Fruit fly (Drosophila melanogaster) whole organism, adult: ENCODE data around the gene CG14079.

ENCODE experiments used
- CG11617 ChIP-seq: fragments of 200-800 bp; sonication (Bioruptor generic); optimal IDR thresholded peaks from 2 replicates; lab custom pipeline; 2017; ENCODE audit warnings: mild to moderate bottlenecking, missing biosample characterization, missing genetic modification reagents, missing genetic modification characterization
- CG12768 ChIP-seq: fragments of 200-800 bp; sonication (Bioruptor generic); optimal IDR thresholded peaks from 2 replicates; lab custom pipeline; 2017; ENCODE audit warnings: missing biosample characterization, missing genetic modification characterization, mild to moderate bottlenecking, moderate library complexity, missing genetic modification reagents
- CG14711 ChIP-seq: fragments of 200-800 bp; sonication (Bioruptor generic); optimal IDR thresholded peaks from 2 replicates; lab custom pipeline; 2018; ENCODE audit warnings: missing biosample characterization, mild to moderate bottlenecking, missing genetic modification characterization, moderate library complexity
- CG1620 ChIP-seq: fragments of 200-800 bp; sonication (Bioruptor generic); optimal IDR thresholded peaks from 2 replicates; lab custom pipeline; 2016; ENCODE audit warnings: missing biosample characterization, missing genetic modification characterization
- CG5204 ChIP-seq: fragments of 200-800 bp; sonication (Bioruptor generic); optimal IDR thresholded peaks from 2 replicates; lab custom pipeline; 2016; ENCODE audit warnings: missing biosample characterization, missing genetic modification characterization
- CG7045 ChIP-seq: fragments of 200-800 bp; sonication (Bioruptor generic); optimal IDR thresholded peaks from 2 replicates; lab custom pipeline; 2017; ENCODE audit warnings: missing biosample characterization, mild to moderate bottlenecking, missing genetic modification characterization
- CG7101 ChIP-seq: fragments of 200-800 bp; sonication (Bioruptor generic); optimal IDR thresholded peaks from 2 replicates; lab custom pipeline; 2018; ENCODE audit warnings: missing biosample characterization, mild to moderate bottlenecking, missing genetic modification characterization, moderate library complexity
- Mnt ChIP-seq: fragments of 200-800 bp; sonication (Bioruptor generic); optimal IDR thresholded peaks from 2 replicates; lab custom pipeline; 2016; ENCODE audit warnings: missing biosample characterization, mild to moderate bottlenecking, missing genetic modification characterization
- bab1 ChIP-seq: fragments of 200-800 bp; sonication (Bioruptor generic); optimal IDR thresholded peaks from 3 replicates; lab custom pipeline; 2019; ENCODE audit warnings: missing biosample characterization, mild to moderate bottlenecking, missing genetic modification characterization, moderate library complexity
- cic ChIP-seq: fragments of 200-800 bp; sonication (Bioruptor generic); optimal IDR thresholded peaks from 2 replicates; lab custom pipeline; 2017; ENCODE audit warnings: missing biosample characterization, mild to moderate bottlenecking, missing genetic modification characterization, moderate library complexity
- cnc ChIP-seq, 2 experiments: fragments of >200 bp; optimal IDR thresholded peaks; 2 replicates each; lab custom pipeline; 2017
- kay ChIP-seq: fragments of 200-800 bp; sonication (Bioruptor generic); peaks from one replicate; lab custom pipeline; 2016; ENCODE audit warnings: missing biosample characterization, missing genetic modification characterization, borderline replicate concordance
- pad ChIP-seq: fragments of 200-800 bp; sonication (Bioruptor generic); optimal IDR thresholded peaks from 3 replicates; lab custom pipeline; 2017; ENCODE audit warnings: missing biosample characterization, missing genetic modification characterization, mild to moderate bottlenecking, moderate library complexity, missing genetic modification reagents
- toe ChIP-seq: fragments of 200-800 bp; sonication (Bioruptor generic); optimal IDR thresholded peaks from 2 replicates; lab custom pipeline; 2016; ENCODE audit warnings: missing biosample characterization, missing genetic modification characterization

DNA sequence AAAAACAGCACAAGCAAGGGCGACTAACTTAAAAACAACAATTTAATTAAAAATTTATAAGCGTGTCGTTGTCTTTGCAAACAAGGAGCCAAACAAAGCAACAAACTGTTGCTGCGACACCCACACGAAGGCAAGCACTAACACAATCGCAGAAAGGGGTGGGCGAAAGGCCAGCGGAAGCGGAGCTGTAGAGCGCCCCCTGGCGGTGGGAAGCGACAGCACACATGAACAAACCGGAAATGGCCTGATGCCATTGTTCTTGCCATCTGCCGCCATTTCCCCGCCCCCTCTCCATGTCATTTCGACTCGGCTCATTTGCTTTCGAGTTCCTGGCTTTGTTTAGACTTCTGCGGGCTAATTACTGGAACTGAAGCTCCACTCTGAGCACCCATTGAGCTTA lies 34.8 kb downstream of the CG14079 start:
- TF ChIP-seq CG1620 (GFP tag; lab: Kevin White, UChicago) (no peak), CG11617 (GFP tag; lab: Kevin White, UChicago) (no peak), CG5204 (GFP tag; lab: Kevin White, UChicago) (no peak), cnc (optimal IDR thresholded peaks at IDR 0.05; lab: Kevin White, UChicago) (no peak), cic (GFP tag; lab: Kevin White, UChicago) (no peak), bab1 (GFP tag; lab: Kevin White, UChicago) (no peak), CG12768 (GFP tag; lab: Kevin White, UChicago) (no peak), toe (no peak), CG14711 (tag; lab: Kevin White, UChicago) (no peak), CG7045 (GFP tag; lab: Kevin White, UChicago) (no peak), pad (GFP tag; lab: Kevin White, UChicago) (no peak), Mnt (no peak), kay (no peak), CG7101 (no peak)
